Fruit fly (Drosophila melanogaster) whole organism, embryonic: ENCODE results near the gene mRpS7.

Experiments
- Ada2b ChIP-seq: fragments of 200-800 bp; sonication (Bioruptor generic); IDR thresholded peaks from 2 replicates; pipeline ENCODE4 v1.3.6; 2022; ENCODE audit warnings: missing biosample characterization, missing genetic modification characterization
- B-H2 ChIP-seq: fragments of 200-800 bp; sonication (Bioruptor generic); optimal IDR thresholded peaks from 2 replicates; lab custom pipeline; 2018; ENCODE audit warnings: missing biosample characterization, mild to moderate bottlenecking, missing genetic modification characterization
- CG10209 ChIP-seq: fragments of 200-800 bp; sonication (Bioruptor generic); optimal IDR thresholded peaks from 3 replicates; lab custom pipeline; 2017; ENCODE audit warnings: missing biosample characterization, mild to moderate bottlenecking, missing genetic modification characterization, missing genetic modification reagents
- CG10462 ChIP-seq: fragments of 200-800 bp; sonication (Bioruptor generic); optimal IDR thresholded peaks from 2 replicates; lab custom pipeline; 2016; ENCODE audit warnings: missing biosample characterization, missing genetic modification characterization
- CG11723 ChIP-seq: fragments of 200-800 bp; sonication (Bioruptor generic); optimal IDR thresholded peaks from 2 replicates; lab custom pipeline; 2017; ENCODE audit warnings: missing biosample characterization, mild to moderate bottlenecking, missing genetic modification characterization
- CG12236 ChIP-seq: fragments of 200-800 bp; sonication (Bioruptor generic); optimal IDR thresholded peaks from 2 replicates; lab custom pipeline; 2016; ENCODE audit warnings: missing biosample characterization, missing genetic modification characterization
- CG12769 ChIP-seq: fragments of 200-800 bp; sonication (Bioruptor generic); optimal IDR thresholded peaks from 2 replicates; lab custom pipeline; 2019; ENCODE audit warnings: missing biosample characterization, mild to moderate bottlenecking, missing genetic modification characterization, moderate library complexity
- CG14441 ChIP-seq: fragments of 200-800 bp; sonication (Bioruptor generic); IDR thresholded peaks from 2 replicates; pipeline ENCODE4 v1.3.6; 2022; ENCODE audit warnings: missing biosample characterization, missing genetic modification characterization
- CG15073 ChIP-seq: fragments of 200-800 bp; sonication (Bioruptor generic); optimal IDR thresholded peaks from 2 replicates; lab custom pipeline; 2016; ENCODE audit warnings: missing biosample characterization, missing genetic modification characterization
- CG15514 ChIP-seq: fragments of 200-800 bp; sonication (Bioruptor generic); optimal IDR thresholded peaks from 3 replicates; lab custom pipeline; 2017; ENCODE audit warnings: missing biosample characterization, missing genetic modification characterization, mild to moderate bottlenecking, moderate library complexity, missing genetic modification reagents
- CG18262 ChIP-seq: fragments of 200-800 bp; optimal IDR thresholded peaks from 3 replicates; lab custom pipeline; 2019; ENCODE audit warnings: missing biosample characterization, mild to moderate bottlenecking, missing genetic modification characterization, moderate library complexity
- CG3163 ChIP-seq: fragments of 200-800 bp; sonication (Bioruptor generic); optimal IDR thresholded peaks from 3 replicates; lab custom pipeline; 2016; ENCODE audit warnings: missing biosample characterization, missing genetic modification characterization
- CG32772 ChIP-seq: fragments of 200-800 bp; sonication (Bioruptor generic); IDR thresholded peaks from 2 replicates; pipeline ENCODE4 v1.3.6; 2022; ENCODE audit warnings: missing biosample characterization, missing genetic modification characterization
- CG34376 ChIP-seq: fragments of 200-800 bp; sonication (Bioruptor generic); optimal IDR thresholded peaks from 2 replicates; lab custom pipeline; 2018; ENCODE audit warnings: missing biosample characterization, mild to moderate bottlenecking, missing genetic modification characterization
- CG6683 ChIP-seq: fragments of 200-800 bp; sonication (Bioruptor generic); optimal IDR thresholded peaks from 2 replicates; lab custom pipeline; 2017; ENCODE audit warnings: missing biosample characterization, mild to moderate bottlenecking, missing genetic modification characterization, missing genetic modification reagents
- CG7963 ChIP-seq: fragments of 200-800 bp; sonication (Bioruptor generic); IDR thresholded peaks from 3 replicates; pipeline ENCODE4 v1.3.6; 2022; ENCODE audit warnings: missing biosample characterization, missing genetic modification characterization; ENCODE audit not compliant: partially characterized antibody
- CG8765 ChIP-seq: fragments of 200-800 bp; sonication (Bioruptor generic); IDR thresholded peaks from 2 replicates; pipeline ENCODE4 v1.3.6; 2022; ENCODE audit warnings: missing biosample characterization, missing genetic modification characterization
- CG8924 ChIP-seq: fragments of 200-800 bp; optimal IDR thresholded peaks from 3 replicates; lab custom pipeline; 2019; ENCODE audit warnings: missing biosample characterization, mild to moderate bottlenecking, missing genetic modification characterization, moderate library complexity
- CG9727 ChIP-seq: fragments of 200-800 bp; sonication (Bioruptor generic); optimal IDR thresholded peaks from 3 replicates; lab custom pipeline; 2017; ENCODE audit warnings: missing biosample characterization, mild to moderate bottlenecking, missing genetic modification characterization
- CG9932 ChIP-seq: fragments of 200-800 bp; sonication (Bioruptor generic); IDR thresholded peaks from 2 replicates; pipeline ENCODE4 v1.3.6; 2022; ENCODE audit warnings: missing biosample characterization, missing genetic modification characterization
- CoRest ChIP-seq: fragments of 200-800 bp; sonication (Bioruptor generic); optimal IDR thresholded peaks from 3 replicates; lab custom pipeline; 2018; ENCODE audit warnings: missing biosample characterization, mild to moderate bottlenecking, missing genetic modification characterization, moderate library complexity
- D19B ChIP-seq: fragments of 200-800 bp; sonication (Bioruptor generic); optimal IDR thresholded peaks from 2 replicates; lab custom pipeline; 2017; ENCODE audit warnings: missing biosample characterization, mild to moderate bottlenecking, missing genetic modification characterization
- Ets97D ChIP-seq: fragments of 200-800 bp; sonication (Bioruptor generic); optimal IDR thresholded peaks from 3 replicates; lab custom pipeline; 2016; ENCODE audit warnings: missing biosample characterization, missing genetic modification characterization
- Hmx ChIP-seq: fragments of 200-800 bp; sonication (Bioruptor generic); optimal IDR thresholded peaks from 2 replicates; lab custom pipeline; 2016; ENCODE audit warnings: missing biosample characterization, missing genetic modification characterization
- Kr ChIP-seq: fragments of 200-800 bp; sonication (Bioruptor generic); optimal IDR thresholded peaks from 2 replicates; lab custom pipeline; 2017; ENCODE audit warnings: missing biosample characterization, mild to moderate bottlenecking, missing genetic modification characterization
- Meics ChIP-seq: fragments of 200-800 bp; sonication (Bioruptor generic); optimal IDR thresholded peaks from 2 replicates; lab custom pipeline; 2017; ENCODE audit warnings: missing biosample characterization, mild to moderate bottlenecking, missing genetic modification characterization
- Oaz ChIP-seq: fragments of 200-800 bp; sonication (Bioruptor generic); IDR thresholded peaks from 2 replicates; pipeline ENCODE4 v1.3.6; 2022; ENCODE audit warnings: missing biosample characterization, missing genetic modification characterization
- PHDP ChIP-seq: fragments of 200-800 bp; sonication (Bioruptor generic); optimal IDR thresholded peaks from 3 replicates; lab custom pipeline; 2018; ENCODE audit warnings: missing biosample characterization, mild to moderate bottlenecking, missing genetic modification characterization, moderate library complexity
- Ptx1 ChIP-seq: fragments of 200-800 bp; sonication (Bioruptor generic); IDR thresholded peaks from 2 replicates; pipeline ENCODE4 v1.3.6; 2022; ENCODE audit warnings: missing biosample characterization, missing genetic modification characterization
- Rfx ChIP-seq: fragments of 200-800 bp; sonication (Bioruptor generic); IDR thresholded peaks from 2 replicates; pipeline ENCODE4 v1.3.6; 2022; ENCODE audit warnings: missing biosample characterization, missing genetic modification characterization
- Rx ChIP-seq: fragments of 200-800 bp; sonication (Bioruptor generic); IDR thresholded peaks from 2 replicates; pipeline ENCODE4 v1.3.6; 2022; ENCODE audit warnings: missing biosample characterization, missing genetic modification characterization
- Spps ChIP-seq: fragments of 200-800 bp; sonication (Bioruptor generic); optimal IDR thresholded peaks from 2 replicates; lab custom pipeline; 2018; ENCODE audit warnings: missing biosample characterization, mild to moderate bottlenecking, missing genetic modification characterization
- Ssrp ChIP-seq: fragments of 200-800 bp; sonication (Bioruptor generic); optimal IDR thresholded peaks from 2 replicates; lab custom pipeline; 2018; ENCODE audit warnings: missing biosample characterization, mild to moderate bottlenecking, missing genetic modification characterization, moderate library complexity
- Stat92E ChIP-seq, 3 experiments: fragments of >200 bp in 2 of 3; fragments of 200-800 bp in 1 of 3; sonication (Bioruptor generic) in 1 of 3; optimal IDR thresholded peaks; 2 replicates each; lab custom pipeline; 2017 to 2019; ENCODE audit warnings: missing biosample characterization in 3 of 3, missing genetic modification characterization in 3 of 3, mild to moderate bottlenecking in 1 of 3, moderate library complexity in 1 of 3
- TFAM ChIP-seq: fragments of 200-800 bp; sonication (Bioruptor generic); optimal IDR thresholded peaks from 2 replicates; lab custom pipeline; 2017; ENCODE audit warnings: missing biosample characterization, missing genetic modification characterization, inconsistent platforms
- ap ChIP-seq: fragments of 200-800 bp; sonication (Bioruptor generic); IDR thresholded peaks from 2 replicates; pipeline ENCODE4 v1.3.6; 2022; ENCODE audit warnings: missing biosample characterization, missing genetic modification characterization
- bab2 ChIP-seq: fragments of 200-800 bp; sonication (Bioruptor generic); optimal IDR thresholded peaks from 2 replicates; lab custom pipeline; 2016; ENCODE audit warnings: missing biosample characterization, missing genetic modification characterization
- bcd ChIP-seq: fragments of 200-800 bp; sonication (Bioruptor generic); optimal IDR thresholded peaks from 2 replicates; lab custom pipeline; 2017; ENCODE audit warnings: missing biosample characterization, mild to moderate bottlenecking, missing genetic modification characterization
- corto ChIP-seq: fragments of 200-800 bp; sonication (Bioruptor generic); optimal IDR thresholded peaks from 2 replicates; lab custom pipeline; 2016; ENCODE audit warnings: missing biosample characterization, mild to moderate bottlenecking, missing genetic modification characterization, moderate library complexity
- croc ChIP-seq: fragments of 200-800 bp; sonication (Bioruptor generic); conservative IDR thresholded peaks from 3 replicates; pipeline ENCODE4 v1.3.6; 2022; ENCODE audit warnings: missing biosample characterization, missing genetic modification characterization
- dm ChIP-seq: fragments of 200-800 bp; sonication (Bioruptor generic); optimal IDR thresholded peaks from 3 replicates; lab custom pipeline; 2016; ENCODE audit warnings: missing biosample characterization, missing genetic modification characterization
- en ChIP-seq: fragments of 200-800 bp; sonication (Bioruptor generic); optimal IDR thresholded peaks from 2 replicates; lab custom pipeline; 2016; ENCODE audit warnings: missing biosample characterization, missing genetic modification characterization
- gem ChIP-seq: fragments of 200-800 bp; sonication (Bioruptor generic); optimal IDR thresholded peaks from 2 replicates; lab custom pipeline; 2019; ENCODE audit warnings: missing biosample characterization, mild to moderate bottlenecking, missing genetic modification characterization, moderate library complexity
- gt ChIP-seq: fragments of 200-800 bp; sonication (Bioruptor generic); IDR thresholded peaks from 2 replicates; pipeline ENCODE4 v1.3.6; 2022; ENCODE audit warnings: missing biosample characterization, missing genetic modification characterization
- insv ChIP-seq, 2 experiments: fragments of 200-800 bp; sonication (Bioruptor generic); optimal IDR thresholded peaks; 3 replicates each; lab custom pipeline; 2016 to 2018; ENCODE audit warnings: missing biosample characterization in 2 of 2, missing genetic modification characterization in 2 of 2
- knrl ChIP-seq: fragments of 200-800 bp; sonication (Bioruptor generic); IDR thresholded peaks from 3 replicates; pipeline ENCODE4 v1.3.6; 2022; ENCODE audit warnings: missing biosample characterization, missing genetic modification characterization; ENCODE audit not compliant: partially characterized antibody
- pros ChIP-seq: fragments of 200-800 bp; sonication (Bioruptor generic); optimal IDR thresholded peaks from 3 replicates; lab custom pipeline; 2019; ENCODE audit warnings: missing biosample characterization, mild to moderate bottlenecking, missing genetic modification characterization, moderate library complexity
- row ChIP-seq: fragments of 200-800 bp; sonication (Bioruptor generic); IDR thresholded peaks from 3 replicates; pipeline ENCODE4 v1.3.6; 2022; ENCODE audit warnings: missing biosample characterization, missing genetic modification characterization
- salm ChIP-seq: fragments of 200-800 bp; sonication (Bioruptor generic); optimal IDR thresholded peaks from 2 replicates; lab custom pipeline; 2018; ENCODE audit warnings: missing biosample characterization, mild to moderate bottlenecking, missing genetic modification characterization
- sna ChIP-seq: fragments of 200-800 bp; sonication (Bioruptor generic); IDR thresholded peaks from 2 replicates; pipeline ENCODE4 v1.3.6; 2022; ENCODE audit warnings: missing biosample characterization, missing genetic modification characterization; ENCODE audit not compliant: partially characterized antibody
- sob ChIP-seq: fragments of 200-800 bp; sonication (Bioruptor generic); IDR thresholded peaks from 2 replicates; pipeline ENCODE4 v1.3.6; 2022; ENCODE audit warnings: missing biosample characterization, missing genetic modification characterization

The mRpS7 gene

DNA sequence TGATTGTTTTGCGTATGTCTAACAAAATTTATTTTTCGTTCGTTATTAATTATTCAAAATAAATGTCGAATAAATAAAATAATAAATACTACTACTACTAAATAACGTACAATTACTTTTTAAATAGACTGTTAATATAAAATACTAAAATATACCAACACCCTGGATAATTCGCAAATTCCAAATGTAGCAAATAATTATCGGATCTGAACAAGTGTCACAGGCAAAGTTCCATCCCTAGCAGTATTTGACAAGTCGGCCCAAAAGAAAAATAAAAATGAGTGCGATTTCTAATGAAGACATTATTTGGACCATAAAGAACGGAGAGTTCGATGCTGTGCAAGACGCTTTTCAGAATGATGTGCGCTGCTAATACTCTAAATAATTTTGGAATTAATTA, 45.1 kb upstream of the mRpS7 start, which contains the start of gene CG31715 (continued):
- TF ChIP-seq Kr (no peak), CG15073 (GFP tag; lab: Kevin White, UChicago) (no peak), Rfx (GFP tag; lab: Robert Waterston, UW) (no peak), TFAM (no peak), CG10462 (peak; percentile 4), sob (GFP tag; lab: Robert Waterston, UW) (no peak), Hmx (GFP tag; lab: Kevin White, UChicago) (no peak), Rx (GFP tag; lab: Robert Waterston, UW) (no peak), Oaz (no peak), gt (GFP tag; lab: Robert Waterston, UW) (no peak), CG9932 (no peak; the same call in 1 of the 2 replicates), CG8765 (GFP tag; lab: Robert Waterston, UW) (no peak), gem (peak; percentile 64), Ptx1 (GFP tag; lab: Robert Waterston, UW) (no peak), CG14441 (GFP tag; lab: Robert Waterston, UW) (no peak), salm (no peak), PHDP (peak; percentile 39), CG9727 (GFP tag; lab: Kevin White, UChicago) (no peak), D19B (no peak), insv (GFP tag; optimal IDR thresholded peaks at IDR 0.05; lab: Kevin White, UChicago) (no peak), ap (GFP tag; lab: Robert Waterston, UW) (no peak), CG8924 (tag; lab: Kevin White, UChicago) (peak; percentile 39), CG12769 (tag; lab: Kevin White, UChicago) (no peak), CG34376 (GFP tag; lab: Kevin White, UChicago) (peak; percentile 5), CG10209 (GFP tag; lab: Kevin White, UChicago) (no peak), Ets97D (GFP tag; lab: Kevin White, UChicago) (no peak), Spps (tag; lab: Kevin White, UChicago) (no peak), Stat92E (GFP tag; optimal IDR thresholded peaks at IDR 0.05; lab: Kevin White, UChicago) (no peak), sna (no peak), Ada2b (no peak), CG15514 (GFP tag; lab: Kevin White, UChicago) (peak; percentile 37), croc (GFP tag; lab: Robert Waterston, UW) (no peak), CG3163 (GFP tag; lab: Kevin White, UChicago) (no peak), dm (GFP tag; lab: Kevin White, UChicago) (no peak), B-H2 (peak; percentile 19), pros (GFP tag; lab: Kevin White, UChicago) (no peak), CG18262 (tag; lab: Kevin White, UChicago) (peak; percentile 10), Ssrp (tag; lab: Kevin White, UChicago) (no peak), CG7963 (GFP tag; lab: Robert Waterston, UW) (no peak), CoRest (tag; lab: Kevin White, UChicago) (peak; percentile 0), CG32772 (no peak), en (GFP tag; lab: Kevin White, UChicago) (no peak), CG12236 (GFP tag; lab: Kevin White, UChicago) (no peak), row (peak; percentile 81), Meics (GFP tag; lab: Kevin White, UChicago) (no peak), knrl (GFP tag; lab: Robert Waterston, UW) (0 out of 3 replicates have a peak, but pooled peaks have one; percentile 28), CG11723 (GFP tag; lab: Kevin White, UChicago) (no peak), bab2 (GFP tag; lab: Kevin White, UChicago) (no peak), corto (GFP tag; lab: Kevin White, UChicago) (no peak), CG6683 (GFP tag; lab: Kevin White, UChicago) (no peak), bcd (GFP tag; lab: Kevin White, UChicago) (no peak)
